Worm (Caenorhabditis elegans) whole organism, L2 larva: ENCODE results near the gene nfyc-1.

Experiments
- egl-27 ChIP-seq: sonication (generic microtip); optimal IDR thresholded peaks from 3 replicates; lab custom pipeline; 2017; ENCODE audit warnings: missing biosample characterization, missing genetic modification reagents, missing genetic modification characterization
- snpc-4 ChIP-seq: fragments of 150-350 bp; optimal IDR thresholded peaks from 2 replicates; lab custom pipeline; 2014; ENCODE audit warnings: missing biosample characterization, missing genetic modification characterization

DNA sequence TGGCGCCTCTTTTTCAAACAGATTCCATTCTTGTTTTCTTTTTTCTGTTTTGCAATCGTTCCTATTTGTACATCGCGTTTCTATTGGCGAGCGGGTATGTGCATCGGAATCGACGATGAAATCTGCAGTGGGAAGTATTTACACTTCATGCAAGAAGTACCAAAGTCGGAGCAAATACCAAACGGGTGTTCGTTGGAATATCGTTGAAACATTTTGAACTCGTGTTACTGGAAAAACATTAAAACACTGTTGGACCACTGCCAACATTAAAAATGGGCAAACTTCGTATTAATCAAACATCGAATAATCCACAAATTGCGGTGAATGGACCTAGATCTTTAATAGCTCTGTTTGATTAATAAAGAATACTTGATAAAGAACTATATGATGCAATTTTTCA, 35.5 kb downstream of the nfyc-1 start, which contains the start of gene C23H3.9:
- TF ChIP-seq egl-27 (tag; lab: Kevin White, UChicago), result no peak
- TF ChIP-seq snpc-4 (tag; lab: Kevin White, UChicago), result no peak
